Fruit fly (Drosophila melanogaster) whole organism, larva: ENCODE data around the gene TotF.

Source experiments
- noc ChIP-seq: fragments of 200-800 bp; sonication (Bioruptor generic); optimal IDR thresholded peaks from 3 replicates; lab custom pipeline; 2019; ENCODE audit warnings: missing biosample characterization, mild to moderate bottlenecking, missing genetic modification characterization, moderate library complexity

Gene TotF

dm6 chr2L:19892450-19892849 lies 19.7 kb downstream of the TotF start, which contains the start of gene CG10481:
CG10481 (minus strand) TSS chr2L:19892550.
- no peak for TF ChIP-seq noc (tag; lab: Kevin White, UChicago)

dm6 chr2L:19888347-19888746 lies 23.8 kb downstream of the TotF start:
- TF ChIP-seq noc (tag; lab: Kevin White, UChicago), result no peak

DNA sequence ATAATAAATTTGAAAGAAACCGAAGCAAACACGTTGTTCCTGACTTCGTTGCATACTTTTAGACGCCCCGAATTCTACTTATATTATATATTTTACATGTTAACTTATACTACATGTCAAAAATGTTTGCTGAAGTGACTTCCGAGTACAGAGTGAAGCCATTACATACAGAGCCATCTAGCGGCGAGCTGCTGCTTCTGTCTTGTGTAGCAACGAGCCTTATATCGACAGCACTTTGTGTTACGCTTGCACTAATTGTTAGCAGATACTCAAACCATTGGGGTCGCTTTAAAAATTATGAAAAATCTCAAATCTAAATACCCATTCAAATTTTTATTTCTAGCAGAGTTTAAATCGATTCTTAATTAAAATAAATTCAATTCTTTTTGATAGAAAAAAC lies 24.7 kb downstream of the TotF start:
- no peak for TF ChIP-seq noc (tag; lab: Kevin White, UChicago)

dm6 chr2L:19884444-19884843 lies 27.7 kb downstream of the TotF start:
- TF ChIP-seq noc (tag; lab: Kevin White, UChicago), result no peak

- TF ChIP-seq noc (tag; lab: Kevin White, UChicago), result no peak
These were observed 37.2 kb downstream of the TotF start for dm6 chr2L:19875007-19875406.

DNA sequence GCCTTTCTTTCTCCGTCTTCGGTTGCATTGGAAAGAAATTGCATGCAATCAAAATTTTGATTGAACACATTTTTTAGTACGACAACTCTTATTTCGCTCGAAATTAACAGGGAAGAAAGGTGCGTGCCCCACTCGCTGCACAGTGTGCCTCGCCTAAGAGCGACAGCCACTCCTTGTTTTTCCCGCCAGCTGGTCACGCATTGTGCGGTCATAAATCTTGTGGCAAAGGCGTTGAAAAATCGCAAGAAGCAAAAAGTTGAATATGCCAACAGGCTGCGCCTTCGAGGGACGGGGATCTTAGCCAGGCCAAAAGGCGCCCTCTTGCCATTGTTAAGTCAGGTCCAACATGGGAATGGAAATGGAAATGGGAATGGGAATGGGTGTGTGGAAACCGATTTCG lies 40.1 kb downstream of the TotF start:
- no peak for TF ChIP-seq noc (tag; lab: Kevin White, UChicago)

- TF ChIP-seq noc (tag; lab: Kevin White, UChicago), result no peak
These were observed 42.2 kb downstream of the TotF start for dm6 chr2L:19869937-19870336.

- TF ChIP-seq noc (tag; lab: Kevin White, UChicago), result no peak
These were observed 42.7 kb downstream of the TotF start for dm6 chr2L:19869463-19869862.

dm6 chr2L:19866540-19867318 lies 45.4 kb downstream of the TotF start:
- no peak for TF ChIP-seq noc (tag; lab: Kevin White, UChicago)

- peak; percentile 73 for TF ChIP-seq noc (tag; lab: Kevin White, UChicago)
These were observed 46.6 kb downstream of the TotF start for dm6 chr2L:19865539-19866068.
